Worm (Caenorhabditis elegans): ENCODE measurements around the gene R05H10.7.
A peak's percentile ranks its signal among the peaks of the same experiment; 100 is the strongest.

Gene R05H10.7

ce11 chrII:14812231-14812630 is 43.1 kb upstream of the R05H10.7 start, which contains the start of gene osta-3:
osta-3 (plus strand) TSS chrII:14812531.
- no peak for TF ChIP-seq fkh-2 (tag; optimal IDR thresholded peaks at IDR 0.05)
- no peak for TF ChIP-seq elt-2 (tag; optimal IDR thresholded peaks at IDR 0.05)
- TF ChIP-seq ceh-82 (tag; optimal IDR thresholded peaks at IDR 0.05), result no peak
- no peak for TF ChIP-seq unc-62 (GFP tag; optimal IDR thresholded peaks at IDR 0.05)
- no peak for TF ChIP-seq ceh-28 (tag; optimal IDR thresholded peaks at IDR 0.05)
- TF ChIP-seq nhr-43 (tag; optimal IDR thresholded peaks at IDR 0.05; ENCODE audit: poor library complexity, severe bottlenecking), result no peak
- no peak for TF ChIP-seq lin-39 (tag; optimal IDR thresholded peaks at IDR 0.05)
- no peak for TF ChIP-seq lsy-12 (tag; optimal IDR thresholded peaks at IDR 0.05)
- no peak for TF ChIP-seq tbx-2 (tag; optimal IDR thresholded peaks at IDR 0.05)
- TF ChIP-seq zag-1 (tag; optimal IDR thresholded peaks at IDR 0.05), result no peak
- TF ChIP-seq eor-1 (tag; optimal IDR thresholded peaks at IDR 0.05), result no peak
- no peak for TF ChIP-seq elt-1 (tag; optimal IDR thresholded peaks at IDR 0.05)
- no peak for TF ChIP-seq sea-2 (GFP tag; optimal IDR thresholded peaks at IDR 0.05)
- no peak for TF ChIP-seq ceh-9 (tag; optimal IDR thresholded peaks at IDR 0.05)
- no peak for TF ChIP-seq fos-1 (tag; optimal IDR thresholded peaks at IDR 0.05)
- TF ChIP-seq ztf-11 (tag; optimal IDR thresholded peaks at IDR 0.05), result no peak
- TF ChIP-seq pqm-1 (tag; optimal IDR thresholded peaks at IDR 0.05), result no peak
- TF ChIP-seq jun-1 (tag; optimal IDR thresholded peaks at IDR 0.05), result no peak

- TF ChIP-seq ztf-11 (tag; optimal IDR thresholded peaks at IDR 0.05), result no peak
- peak; percentile 89 for TF ChIP-seq elt-2 (tag; optimal IDR thresholded peaks at IDR 0.05)
- TF ChIP-seq ceh-9 (tag; optimal IDR thresholded peaks at IDR 0.05), result no peak
- peak; percentile 70 for TF ChIP-seq pha-4 (tag; optimal IDR thresholded peaks at IDR 0.05)
- TF ChIP-seq nhr-237 (tag; optimal IDR thresholded peaks at IDR 0.05), result no peak
- no peak for TF ChIP-seq ceh-82 (tag; optimal IDR thresholded peaks at IDR 0.05)
- TF ChIP-seq pqm-1 (tag; optimal IDR thresholded peaks at IDR 0.05), result peak; percentile 40
Observed at ce11 chrII:14812661-14813060, 42.7 kb upstream of the R05H10.7 start.

- TF ChIP-seq unc-39 (tag; optimal IDR thresholded peaks at IDR 0.05), result no peak
- TF ChIP-seq daf-12 (tag; optimal IDR thresholded peaks at IDR 0.05), result no peak
- no peak for TF ChIP-seq unc-62 (GFP tag; optimal IDR thresholded peaks at IDR 0.05)
- no peak for TF ChIP-seq elt-3 (tag; optimal IDR thresholded peaks at IDR 0.05)
- TF ChIP-seq nhr-43 (tag; optimal IDR thresholded peaks at IDR 0.05; ENCODE audit: poor library complexity, severe bottlenecking), result no peak
- TF ChIP-seq nhr-11 (tag; optimal IDR thresholded peaks at IDR 0.05), result no peak
- TF ChIP-seq jun-1 (tag; optimal IDR thresholded peaks at IDR 0.05), result no peak
- TF ChIP-seq pqm-1 (tag; optimal IDR thresholded peaks at IDR 0.05), result no peak
- no peak for TF ChIP-seq fos-1 (tag; optimal IDR thresholded peaks at IDR 0.05)
Observed at ce11 chrII:14813106-14813505, 42.2 kb upstream of the R05H10.7 start.

- peak; percentile 43 for TF ChIP-seq snpc-4 (tag; optimal IDR thresholded peaks at IDR 0.05)
- TF ChIP-seq skn-1 (tag; optimal IDR thresholded peaks at IDR 0.05), result peak; percentile 50
- no peak for TF ChIP-seq elt-3 (tag; optimal IDR thresholded peaks at IDR 0.05)
- no peak for TF ChIP-seq mml-1 (tag; optimal IDR thresholded peaks at IDR 0.05)
- no peak for TF ChIP-seq zag-1 (tag; optimal IDR thresholded peaks at IDR 0.05)
- TF ChIP-seq nhr-25 (tag; optimal IDR thresholded peaks at IDR 0.05), result peak; percentile 67
- no peak for TF ChIP-seq daf-12 (tag; optimal IDR thresholded peaks at IDR 0.05)
- TF ChIP-seq nhr-77 (tag; optimal IDR thresholded peaks at IDR 0.05), result no peak
- no peak for TF ChIP-seq jun-1 (tag; optimal IDR thresholded peaks at IDR 0.05)
- no peak for TF ChIP-seq fkh-10 (GFP tag; optimal IDR thresholded peaks at IDR 0.05)
- no peak for TF ChIP-seq tbx-2 (tag; optimal IDR thresholded peaks at IDR 0.05)
- peak; percentile 2 for TF ChIP-seq elt-2 (tag; optimal IDR thresholded peaks at IDR 0.05)
- no peak for TF ChIP-seq lsy-12 (tag; optimal IDR thresholded peaks at IDR 0.05)
- peak; percentile 80 for TF ChIP-seq pha-4 (tag; optimal IDR thresholded peaks at IDR 0.05)
- no peak for TF ChIP-seq egl-27 (tag; optimal IDR thresholded peaks at IDR 0.05)
- no peak for TF ChIP-seq nhr-11 (tag; optimal IDR thresholded peaks at IDR 0.05)
- TF ChIP-seq hmg-11 (tag; optimal IDR thresholded peaks at IDR 0.05), result peak; percentile 40
- no peak for TF ChIP-seq nhr-67 (tag; optimal IDR thresholded peaks at IDR 0.05)
- TF ChIP-seq unc-62 (GFP tag; optimal IDR thresholded peaks at IDR 0.05), result no peak
- no peak for TF ChIP-seq nhr-237 (tag; optimal IDR thresholded peaks at IDR 0.05)
- no peak for TF ChIP-seq ztf-11 (tag; optimal IDR thresholded peaks at IDR 0.05)
- no peak for TF ChIP-seq fkh-2 (tag; optimal IDR thresholded peaks at IDR 0.05)
- no peak for TF ChIP-seq eor-1 (tag; optimal IDR thresholded peaks at IDR 0.05)
- peak; percentile 63 for TF ChIP-seq lin-39 (tag; optimal IDR thresholded peaks at IDR 0.05)
- TF ChIP-seq nfya-1 (tag; optimal IDR thresholded peaks at IDR 0.05; ENCODE audit: insufficient read depth), result peak; percentile 83
- no peak for TF ChIP-seq aly-2 (tag; optimal IDR thresholded peaks at IDR 0.05)
- TF ChIP-seq unc-39 (tag; optimal IDR thresholded peaks at IDR 0.05), result no peak
- TF ChIP-seq fos-1 (tag; optimal IDR thresholded peaks at IDR 0.05), result no peak
- peak; percentile 41 for TF ChIP-seq egl-5 (tag; optimal IDR thresholded peaks at IDR 0.05)
- no peak for TF ChIP-seq nhr-43 (tag; optimal IDR thresholded peaks at IDR 0.05; ENCODE audit: poor library complexity, severe bottlenecking)
- no peak for TF ChIP-seq nhr-28 (tag; optimal IDR thresholded peaks at IDR 0.05)
- peak; percentile 42 for TF ChIP-seq pqm-1 (tag; optimal IDR thresholded peaks at IDR 0.05)
- TF ChIP-seq elt-1 (tag; optimal IDR thresholded peaks at IDR 0.05), result no peak
- no peak for TF ChIP-seq ZK546.5 (tag; optimal IDR thresholded peaks at IDR 0.05)
- peak; percentile 72 for TF ChIP-seq nhr-23 (tag; optimal IDR thresholded peaks at IDR 0.05)
- no peak for TF ChIP-seq ceh-16 (tag; optimal IDR thresholded peaks at IDR 0.05)
- TF ChIP-seq ceh-9 (tag; optimal IDR thresholded peaks at IDR 0.05), result no peak
- TF ChIP-seq nhr-76 (tag; optimal IDR thresholded peaks at IDR 0.05), result no peak
- no peak for TF ChIP-seq ztf-4 (tag; optimal IDR thresholded peaks at IDR 0.05)
Observed at ce11 chrII:14814894-14815568, 40.3 kb upstream of the R05H10.7 start, which contains the start of gene W01D2.1. W01D2.1 (plus strand) TSS chrII:14815518.

Measured in whole organism, L3 larva.